Fruit fly (Drosophila melanogaster) Kc167 (cell line): Measurements from ENCODE around the gene eIF2Balpha.

ENCODE experiments used
- h ChIP-seq: fragments of >200 bp; optimal IDR thresholded peaks from 3 replicates; lab custom pipeline; 2018; ENCODE audit warnings: missing external identifiers
- insv ChIP-seq: fragments of >200 bp; optimal IDR thresholded peaks from 3 replicates; lab custom pipeline; 2018; ENCODE audit warnings: missing external identifiers
- psq ChIP-seq: fragments of >200 bp; optimal IDR thresholded peaks from 2 replicates; lab custom pipeline; 2017; ENCODE audit warnings: missing external identifiers

dm6 chr3R:29893030-29893429, 42.7 kb downstream of the eIF2Balpha start:
- no peak for TF ChIP-seq psq (lab: Kevin White, UChicago)
- TF ChIP-seq h (lab: Kevin White, UChicago): no peak
- TF ChIP-seq insv (lab: Kevin White, UChicago): no peak
